Fruit fly (Drosophila melanogaster): ENCODE data around the gene fu.

The fu gene

DNA sequence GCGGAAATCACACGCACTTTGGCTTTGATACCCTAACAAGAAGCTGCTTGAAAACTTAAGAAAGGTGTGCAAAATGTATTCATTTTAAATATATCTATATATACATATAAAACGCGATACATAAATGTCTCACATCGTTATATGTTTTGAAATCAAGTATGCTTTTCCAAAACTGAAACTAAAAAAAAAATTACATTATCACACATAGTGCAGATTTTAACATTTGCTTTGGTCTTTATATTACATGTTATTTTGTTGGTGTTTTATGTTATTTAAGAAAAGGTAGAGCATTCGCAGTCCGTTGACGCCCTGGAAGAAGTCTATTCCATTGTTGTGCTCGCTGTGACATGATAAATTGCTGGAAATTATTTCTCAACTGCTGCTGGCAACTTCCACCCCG lies 39.4 kb upstream of the fu start (continued):
- TF ChIP-seq CG9609 (GFP tag; optimal IDR thresholded peaks at IDR 0.05): no peak

DNA sequence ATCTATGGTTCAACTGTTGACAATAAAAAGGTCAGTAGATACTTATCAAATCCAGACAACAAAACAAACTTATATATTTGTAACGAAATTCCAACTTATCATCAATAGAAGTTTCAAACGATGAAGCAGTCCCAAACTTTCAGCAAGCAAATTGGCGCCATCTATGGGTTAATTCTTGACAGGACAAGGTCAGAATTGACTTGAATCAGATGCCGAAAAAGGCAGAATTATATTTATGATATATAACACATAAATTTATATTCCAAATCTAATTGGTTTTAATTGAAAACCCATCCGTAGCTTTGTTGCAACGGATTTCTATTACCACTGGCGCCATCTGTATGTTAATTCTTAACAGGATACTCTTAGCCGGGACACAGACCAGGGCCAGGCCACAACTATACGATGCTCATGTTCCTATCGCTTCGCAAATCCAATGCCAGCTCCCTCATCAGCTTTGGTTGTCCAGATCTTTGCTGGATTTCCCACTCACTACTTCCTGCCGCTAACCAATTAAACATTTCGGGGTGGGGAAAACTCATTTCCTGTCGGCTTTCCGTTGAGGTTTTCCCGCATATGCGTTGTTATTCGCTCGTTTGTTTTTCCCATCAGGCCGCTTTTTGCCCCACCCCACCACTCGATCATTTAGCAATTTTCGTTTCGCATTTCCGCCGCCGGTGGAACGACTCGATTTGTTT lies 35.8 kb upstream of the fu start:
- TF ChIP-seq CG10147 (GFP tag; optimal IDR thresholded peaks at IDR 0.05): no peak
- TF ChIP-seq ci (GFP tag; IDR thresholded peaks at IDR 0.05): 0 out of 3 replicates have a peak, but pooled peaks have one; percentile 42
- TF ChIP-seq Ptx1 (GFP tag; IDR thresholded peaks at IDR 0.05): no peak
- no peak for TF ChIP-seq CG12236 (GFP tag; optimal IDR thresholded peaks at IDR 0.05)
- peak; percentile 13 for TF ChIP-seq trem (tag; optimal IDR thresholded peaks at IDR 0.05)
- peak; percentile 68 for TF ChIP-seq Ets65A (GFP tag)
- TF ChIP-seq Adf1 (GFP tag; IDR thresholded peaks at IDR 0.05): no peak
- TF ChIP-seq btn (GFP tag; optimal IDR thresholded peaks at IDR 0.05): no peak
- TF ChIP-seq pita (GFP tag; optimal IDR thresholded peaks at IDR 0.05): peak; percentile 63
- TF ChIP-seq jumu (GFP tag; optimal IDR thresholded peaks at IDR 0.05): no peak
- no peak for TF ChIP-seq Fer2 (tag; optimal IDR thresholded peaks at IDR 0.05)
- peak; percentile 21 for TF ChIP-seq Sry-δ (GFP tag; optimal IDR thresholded peaks at IDR 0.05)
- TF ChIP-seq Mad (GFP tag; optimal IDR thresholded peaks at IDR 0.05): no peak
- TF ChIP-seq chinmo (GFP tag; IDR thresholded peaks at IDR 0.05; ENCODE audit: partially characterized antibody): no peak
- no peak for TF ChIP-seq CG15269 (tag; optimal IDR thresholded peaks at IDR 0.05)
- TF ChIP-seq CG12219 (GFP tag; optimal IDR thresholded peaks at IDR 0.05): no peak
- peak; percentile 33 for TF ChIP-seq nmo (GFP tag; optimal IDR thresholded peaks at IDR 0.05)
- TF ChIP-seq CTCF (GFP tag; optimal IDR thresholded peaks at IDR 0.05): peak; percentile 93
- no peak for TF ChIP-seq Stat92E (GFP tag; optimal IDR thresholded peaks at IDR 0.05)
- TF ChIP-seq ro (GFP tag; IDR thresholded peaks at IDR 0.05): no peak
- no peak for TF ChIP-seq br (optimal IDR thresholded peaks at IDR 0.05)
- TF ChIP-seq Blimp-1 (GFP tag; optimal IDR thresholded peaks at IDR 0.05): no peak
- TF ChIP-seq CG10654 (GFP tag; optimal IDR thresholded peaks at IDR 0.05): no peak
- peak; percentile 65 for TF ChIP-seq hkb (optimal IDR thresholded peaks at IDR 0.05)
- TF ChIP-seq hkb (GFP tag; IDR thresholded peaks at IDR 0.05): no peak
- TF ChIP-seq Ets97D (GFP tag; optimal IDR thresholded peaks at IDR 0.05): peak; percentile 72
- TF ChIP-seq CG7556 (GFP tag; optimal IDR thresholded peaks at IDR 0.05): no peak
- no peak for TF ChIP-seq TFAM (GFP tag; optimal IDR thresholded peaks at IDR 0.05)
- peak; percentile 92 for TF ChIP-seq Dip2 (GFP tag; IDR thresholded peaks at IDR 0.05)
- no peak for TF ChIP-seq CG7745 (tag; optimal IDR thresholded peaks at IDR 0.05)
- TF ChIP-seq phol (tag; optimal IDR thresholded peaks at IDR 0.05): peak; percentile 5
- TF ChIP-seq pzg (GFP tag; optimal IDR thresholded peaks at IDR 0.05): no peak
- TF ChIP-seq CG10979 (tag; optimal IDR thresholded peaks at IDR 0.05): peak; percentile 45
- TF ChIP-seq Dek (tag; optimal IDR thresholded peaks at IDR 0.05): no peak
- no peak for TF ChIP-seq cato (GFP tag; optimal IDR thresholded peaks at IDR 0.05; ENCODE audit: borderline replicate concordance)
- TF ChIP-seq yki (optimal IDR thresholded peaks at IDR 0.05): peak; percentile 4
- TF ChIP-seq Dll (GFP tag; IDR thresholded peaks at IDR 0.05; ENCODE audit: partially characterized antibody): no peak
- TF ChIP-seq CG17361 (GFP tag; IDR thresholded peaks at IDR 0.05): peak; percentile 43; the same call in 2 of the 3 replicates
- TF ChIP-seq jigr1 (GFP tag; IDR thresholded peaks at IDR 0.05): no peak
- no peak for TF ChIP-seq CG7928 (GFP tag; optimal IDR thresholded peaks at IDR 0.05)
- no peak for TF ChIP-seq CG16863 (GFP tag; optimal IDR thresholded peaks at IDR 0.05)
- no peak for TF ChIP-seq Six4 (GFP tag; optimal IDR thresholded peaks at IDR 0.05)
- no peak for TF ChIP-seq Myb (GFP tag; optimal IDR thresholded peaks at IDR 0.05)
- TF ChIP-seq Scr (GFP tag; IDR thresholded peaks at IDR 0.05; ENCODE audit: partially characterized antibody): no peak
- no peak for TF ChIP-seq Xrp1 (GFP tag; IDR thresholded peaks at IDR 0.05)
- no peak for TF ChIP-seq CG12744 (GFP tag; optimal IDR thresholded peaks at IDR 0.05)
- TF ChIP-seq wor (GFP tag; IDR thresholded peaks at IDR 0.05): no peak
- no peak for TF ChIP-seq fu2 (GFP tag; optimal IDR thresholded peaks at IDR 0.05)
- peak; percentile 40 for TF ChIP-seq CG8478 (optimal IDR thresholded peaks at IDR 0.05)
- TF ChIP-seq Med (GFP tag): peak; percentile 63
